Worm (Caenorhabditis elegans): ENCODE results near the gene pals-18.

- TF ChIP-seq aly-2 (tag; optimal IDR thresholded peaks at IDR 0.05) (no peak), ceh-82 (tag; optimal IDR thresholded peaks at IDR 0.05) (no peak), nhr-77 (tag; optimal IDR thresholded peaks at IDR 0.05) (no peak), nhr-11 (tag; optimal IDR thresholded peaks at IDR 0.05) (no peak), unc-39 (tag; optimal IDR thresholded peaks at IDR 0.05) (no peak), lin-39 (tag; optimal IDR thresholded peaks at IDR 0.05) (no peak), peb-1 (tag; optimal IDR thresholded peaks at IDR 0.05) (no peak), lsy-2 (tag; optimal IDR thresholded peaks at IDR 0.05) (no peak), unc-55 (GFP tag; optimal IDR thresholded peaks at IDR 0.05) (no peak), fos-1 (tag; optimal IDR thresholded peaks at IDR 0.05) (no peak), unc-62 (GFP tag; optimal IDR thresholded peaks at IDR 0.05) (no peak)
Observed at ce11 chrIII:1446747-1447146, 43.5 kb downstream of the pals-18 start.

Measured in whole organism, L2 larva.